Fruit fly (Drosophila melanogaster) whole organism, embryonic: ENCODE results near the gene CG11970.

Experiments used
- Abd-B ChIP-seq: fragments of 200-800 bp; sonication (Bioruptor generic); optimal IDR thresholded peaks from 2 replicates; lab custom pipeline; 2018; ENCODE audit warnings: missing biosample characterization, mild to moderate bottlenecking, missing genetic modification characterization, moderate library complexity
- Atf3 ChIP-seq: fragments of 200-800 bp; sonication (Bioruptor generic); optimal IDR thresholded peaks from 3 replicates; lab custom pipeline; 2016; ENCODE audit warnings: missing biosample characterization, missing genetic modification characterization
- Bdp1 ChIP-seq: fragments of 200-800 bp; sonication (Bioruptor generic); optimal IDR thresholded peaks from 3 replicates; lab custom pipeline; 2016; ENCODE audit warnings: missing biosample characterization, missing genetic modification characterization
- CG10654 ChIP-seq: fragments of 200-800 bp; sonication (Bioruptor generic); optimal IDR thresholded peaks from 2 replicates; lab custom pipeline; 2016; ENCODE audit warnings: missing biosample characterization, missing genetic modification characterization
- CG12299 ChIP-seq: fragments of 200-800 bp; sonication (Bioruptor generic); optimal IDR thresholded peaks from 2 replicates; lab custom pipeline; 2018; ENCODE audit warnings: missing biosample characterization, mild to moderate bottlenecking, missing genetic modification characterization
- CG13424 ChIP-seq: fragments of 200-800 bp; sonication (Bioruptor generic); optimal IDR thresholded peaks from 2 replicates; lab custom pipeline; 2019; ENCODE audit warnings: missing biosample characterization, mild to moderate bottlenecking, missing genetic modification characterization, moderate library complexity
- CG14710 ChIP-seq: fragments of 200-800 bp; sonication (Bioruptor generic); optimal IDR thresholded peaks from 3 replicates; lab custom pipeline; 2019; ENCODE audit warnings: missing biosample characterization, mild to moderate bottlenecking, missing genetic modification characterization, moderate library complexity
- CG15269 ChIP-seq: fragments of 200-800 bp; sonication (Bioruptor generic); optimal IDR thresholded peaks from 2 replicates; lab custom pipeline; 2018; ENCODE audit warnings: missing biosample characterization, mild to moderate bottlenecking, missing genetic modification characterization, moderate library complexity
- CG1647 ChIP-seq: fragments of 200-800 bp; sonication (Bioruptor generic); optimal IDR thresholded peaks from 3 replicates; lab custom pipeline; 2016; ENCODE audit warnings: missing biosample characterization, missing genetic modification characterization
- CG16779 ChIP-seq: fragments of 200-800 bp; sonication (Bioruptor generic); IDR thresholded peaks from 2 replicates; pipeline ENCODE4 v1.3.6; 2022; ENCODE audit warnings: missing biosample characterization, missing genetic modification characterization
- CG16815 ChIP-seq: fragments of 200-800 bp; sonication (Bioruptor generic); optimal IDR thresholded peaks from 3 replicates; lab custom pipeline; 2017; ENCODE audit warnings: missing biosample characterization, mild to moderate bottlenecking, missing genetic modification characterization
- CG17568 ChIP-seq: fragments of 200-800 bp; sonication (Bioruptor generic); optimal IDR thresholded peaks from 2 replicates; lab custom pipeline; 2018; ENCODE audit warnings: missing biosample characterization, mild to moderate bottlenecking, missing genetic modification characterization, moderate library complexity
- CG18476 ChIP-seq: fragments of 200-800 bp; sonication (Bioruptor generic); optimal IDR thresholded peaks from 2 replicates; lab custom pipeline; 2016; ENCODE audit warnings: missing biosample characterization, mild to moderate bottlenecking, missing genetic modification characterization
- CG3065 ChIP-seq: fragments of 200-800 bp; sonication (Bioruptor generic); optimal IDR thresholded peaks from 2 replicates; lab custom pipeline; 2016; ENCODE audit warnings: missing biosample characterization, missing genetic modification characterization
- CG31388 ChIP-seq: fragments of 200-800 bp; sonication (Bioruptor generic); optimal IDR thresholded peaks from 2 replicates; lab custom pipeline; 2016; ENCODE audit warnings: missing biosample characterization, missing genetic modification characterization
- CG3995 ChIP-seq: fragments of 200-800 bp; sonication (Bioruptor generic); optimal IDR thresholded peaks from 3 replicates; lab custom pipeline; 2016; ENCODE audit warnings: missing biosample characterization, missing genetic modification characterization
- CG7928 ChIP-seq: fragments of 200-800 bp; sonication (Bioruptor generic); optimal IDR thresholded peaks from 2 replicates; lab custom pipeline; 2017; ENCODE audit warnings: missing biosample characterization, mild to moderate bottlenecking, missing genetic modification characterization
- CG8089 ChIP-seq: fragments of 200-800 bp; sonication (Bioruptor generic); optimal IDR thresholded peaks from 3 replicates; lab custom pipeline; 2016; ENCODE audit warnings: missing biosample characterization, missing genetic modification characterization
- CG8924 ChIP-seq: fragments of 200-800 bp; optimal IDR thresholded peaks from 3 replicates; lab custom pipeline; 2019; ENCODE audit warnings: missing biosample characterization, mild to moderate bottlenecking, missing genetic modification characterization, moderate library complexity
- E2f2 ChIP-seq: fragments of 200-800 bp; sonication (Bioruptor generic); IDR thresholded peaks from 2 replicates; pipeline ENCODE4 v1.3.6; 2022; ENCODE audit warnings: missing biosample characterization, missing genetic modification characterization
- MTF-1 ChIP-seq: fragments of 200-800 bp; sonication (Bioruptor generic); optimal IDR thresholded peaks from 2 replicates; lab custom pipeline; 2018; ENCODE audit warnings: missing biosample characterization, mild to moderate bottlenecking, missing genetic modification characterization, borderline replicate concordance
- NC2α ChIP-seq: fragments of 200-800 bp; sonication (Bioruptor generic); optimal IDR thresholded peaks from 2 replicates; lab custom pipeline; 2016; ENCODE audit warnings: missing biosample characterization, missing genetic modification characterization
- Oaz ChIP-seq: fragments of 200-800 bp; sonication (Bioruptor generic); IDR thresholded peaks from 2 replicates; pipeline ENCODE4 v1.3.6; 2022; ENCODE audit warnings: missing biosample characterization, missing genetic modification characterization
- Ptx1 ChIP-seq: fragments of 200-800 bp; sonication (Bioruptor generic); IDR thresholded peaks from 2 replicates; pipeline ENCODE4 v1.3.6; 2022; ENCODE audit warnings: missing biosample characterization, missing genetic modification characterization
- Rx ChIP-seq: fragments of 200-800 bp; sonication (Bioruptor generic); IDR thresholded peaks from 2 replicates; pipeline ENCODE4 v1.3.6; 2022; ENCODE audit warnings: missing biosample characterization, missing genetic modification characterization
- Xbp1 ChIP-seq: fragments of 200-800 bp; sonication (Bioruptor generic); optimal IDR thresholded peaks from 3 replicates; lab custom pipeline; 2016; ENCODE audit warnings: missing biosample characterization, mild to moderate bottlenecking, missing genetic modification characterization
- Xrp1 ChIP-seq: fragments of 200-800 bp; sonication (Bioruptor generic); IDR thresholded peaks from 2 replicates; pipeline ENCODE4 v1.3.6; 2022; ENCODE audit warnings: missing biosample characterization, missing genetic modification characterization
- aop ChIP-seq: fragments of 200-800 bp; sonication (Bioruptor generic); IDR thresholded peaks from 2 replicates; pipeline ENCODE4 v1.3.6; 2022; ENCODE audit warnings: missing biosample characterization, missing genetic modification characterization
- ash1 ChIP-seq: fragments of 200-800 bp; sonication (Bioruptor generic); optimal IDR thresholded peaks from 2 replicates; lab custom pipeline; 2018; ENCODE audit warnings: missing biosample characterization, mild to moderate bottlenecking, missing genetic modification characterization
- bbx ChIP-seq: fragments of 200-800 bp; sonication (Bioruptor generic); IDR thresholded peaks from 2 replicates; pipeline ENCODE4 v1.3.6; 2022; ENCODE audit warnings: missing biosample characterization, missing genetic modification characterization; ENCODE audit not compliant: partially characterized antibody
- disco-r ChIP-seq: fragments of 200-800 bp; sonication (Bioruptor generic); optimal IDR thresholded peaks from 2 replicates; lab custom pipeline; 2016; ENCODE audit warnings: missing biosample characterization, missing genetic modification characterization
- gsb-n ChIP-seq: fragments of 200-800 bp; sonication (Bioruptor generic); optimal IDR thresholded peaks from 3 replicates; lab custom pipeline; 2018; ENCODE audit warnings: missing biosample characterization, mild to moderate bottlenecking, missing genetic modification characterization
- hth ChIP-seq: fragments of >200 bp; optimal IDR thresholded peaks from 2 replicates; lab custom pipeline; 2017; ENCODE audit warnings: inconsistent platforms
- klu ChIP-seq: fragments of 200-800 bp; sonication (Bioruptor generic); IDR thresholded peaks from 2 replicates; pipeline ENCODE4 v1.3.6; 2022; ENCODE audit warnings: missing biosample characterization, missing genetic modification characterization
- lmd ChIP-seq: fragments of 200-800 bp; sonication (Bioruptor generic); IDR thresholded peaks from 2 replicates; pipeline ENCODE4 v1.3.6; 2022; ENCODE audit warnings: missing biosample characterization, missing genetic modification characterization
- nom ChIP-seq: fragments of 200-800 bp; sonication (Bioruptor generic); optimal IDR thresholded peaks from 2 replicates; lab custom pipeline; 2017; ENCODE audit warnings: missing biosample characterization, missing genetic modification characterization, mild to moderate bottlenecking, moderate library complexity, missing genetic modification reagents
- otp ChIP-seq: fragments of 200-800 bp; sonication (Bioruptor generic); IDR thresholded peaks from 3 replicates; pipeline ENCODE4, ENCODE4 v1.3.6; 2022; ENCODE audit warnings: missing biosample characterization, missing genetic modification characterization
- pfk ChIP-seq: fragments of 200-800 bp; sonication (Bioruptor generic); optimal IDR thresholded peaks from 2 replicates; lab custom pipeline; 2018; ENCODE audit warnings: missing biosample characterization, mild to moderate bottlenecking, missing genetic modification characterization, moderate library complexity
- salm ChIP-seq: fragments of 200-800 bp; sonication (Bioruptor generic); optimal IDR thresholded peaks from 2 replicates; lab custom pipeline; 2018; ENCODE audit warnings: missing biosample characterization, mild to moderate bottlenecking, missing genetic modification characterization
- sc ChIP-seq, 3 experiments: fragments of >200 bp in 2 of 3; fragments of 200-800 bp in 1 of 3; sonication (Bioruptor generic) in 1 of 3; optimal IDR thresholded peaks; 2 replicates in 2 of 3; 3 replicates in 1 of 3; lab custom pipeline; 2017; ENCODE audit warnings: mild to moderate bottlenecking in 1 of 3, missing biosample characterization in 1 of 3, missing genetic modification characterization in 1 of 3, missing genetic modification reagents in 1 of 3
- sisA ChIP-seq: fragments of 200-800 bp; sonication (Bioruptor generic); IDR thresholded peaks from 2 replicates; pipeline ENCODE4 v1.3.6; 2022; ENCODE audit warnings: missing biosample characterization, missing genetic modification characterization
- slou ChIP-seq: fragments of 200-800 bp; sonication (Bioruptor generic); optimal IDR thresholded peaks from 3 replicates; lab custom pipeline; 2016; ENCODE audit warnings: missing biosample characterization, missing genetic modification characterization
- stc ChIP-seq: fragments of 200-800 bp; sonication (Bioruptor generic); IDR thresholded peaks from 2 replicates; pipeline ENCODE4 v1.3.6; 2022; ENCODE audit warnings: missing biosample characterization, missing genetic modification characterization
- tgo ChIP-seq: fragments of 200-800 bp; sonication (Bioruptor generic); IDR thresholded peaks from 3 replicates; pipeline ENCODE4 v1.3.6; 2022; ENCODE audit warnings: missing biosample characterization, missing genetic modification characterization
- tin ChIP-seq: fragments of 200-800 bp; sonication (Bioruptor generic); optimal IDR thresholded peaks from 3 replicates; lab custom pipeline; 2016; ENCODE audit warnings: missing biosample characterization, missing genetic modification characterization
- tll ChIP-seq, 2 experiments: fragments of 200-800 bp in 1 of 2; fragments of >200 bp in 1 of 2; sonication (Bioruptor generic) in 1 of 2; optimal IDR thresholded peaks; 2 replicates each; lab custom pipeline; 2017 to 2019; ENCODE audit warnings: missing biosample characterization in 2 of 2, missing genetic modification characterization in 2 of 2, mild to moderate bottlenecking in 1 of 2, moderate library complexity in 1 of 2
- tx ChIP-seq: fragments of 200-800 bp; sonication (Bioruptor generic); optimal IDR thresholded peaks from 2 replicates; lab custom pipeline; 2016; ENCODE audit warnings: missing biosample characterization, missing genetic modification characterization
- usp ChIP-seq: fragments of >200 bp; optimal IDR thresholded peaks from 2 replicates; lab custom pipeline; 2017; ENCODE audit warnings: missing biosample characterization, missing genetic modification characterization
- wek ChIP-seq: fragments of 200-800 bp; sonication (Bioruptor generic); optimal IDR thresholded peaks from 3 replicates; lab custom pipeline; 2018; ENCODE audit warnings: missing biosample characterization, mild to moderate bottlenecking, missing genetic modification characterization, moderate library complexity

The CG11970 gene

dm6 chr3R:9033619-9034401, 49.3 kb downstream of the CG11970 start (continued):
- peak; percentile 51 for TF ChIP-seq CG17568 (GFP tag; lab: Kevin White, UChicago)
- TF ChIP-seq disco-r = peak; percentile 15
- peak; percentile 80 for TF ChIP-seq CG12299 (tag; lab: Kevin White, UChicago)
- TF ChIP-seq MTF-1 (GFP tag; lab: Kevin White, UChicago) = peak; percentile 21
- peak; percentile 85 for TF ChIP-seq nom (GFP tag; lab: Kevin White, UChicago)
- no peak for TF ChIP-seq Atf3 (GFP tag; lab: Kevin White, UChicago)
- TF ChIP-seq tgo = peak; percentile 88
- TF ChIP-seq pfk = peak; percentile 97
- TF ChIP-seq E2f2 = 0 out of 2 replicates have a peak, but pooled peaks have one; percentile 37
- TF ChIP-seq Oaz (GFP tag; lab: Robert Waterston, UW) = no peak
- TF ChIP-seq NC2α (GFP tag; lab: Kevin White, UChicago) = peak; percentile 56
- TF ChIP-seq tin (GFP tag; lab: Kevin White, UChicago) = peak; percentile 70
- peak; percentile 93 for TF ChIP-seq CG13424 (tag; lab: Kevin White, UChicago)
- TF ChIP-seq ash1 (GFP tag; lab: Kevin White, UChicago) = peak; percentile 81
- no peak for TF ChIP-seq CG1647 (GFP tag; lab: Kevin White, UChicago)
- peak; percentile 29 for TF ChIP-seq CG10654 (GFP tag; lab: Kevin White, UChicago)
- TF ChIP-seq CG8089 (GFP tag; lab: Kevin White, UChicago) = no peak
- no peak for TF ChIP-seq CG16779 (GFP tag; lab: Robert Waterston, UW)
- TF ChIP-seq Rx = no peak
- peak; percentile 93 for TF ChIP-seq CG8924 (tag; lab: Kevin White, UChicago)
- peak; percentile 48; the same call in 1 of the 2 replicates for TF ChIP-seq klu (GFP tag; lab: Robert Waterston, UW)
- TF ChIP-seq stc (GFP tag; lab: Robert Waterston, UW) = peak; percentile 31; the same call in 1 of the 2 replicates
- peak; percentile 22 for TF ChIP-seq CG3995
- no peak for TF ChIP-seq tll (GFP tag; optimal IDR thresholded peaks at IDR 0.05; lab: Kevin White, UChicago)
- peak; percentile 31 for TF ChIP-seq slou
- TF ChIP-seq CG16815 (GFP tag; lab: Kevin White, UChicago) = peak; percentile 41
- TF ChIP-seq sisA = no peak
- TF ChIP-seq otp (GFP tag; lab: Robert Waterston, UW) = peak; percentile 63; the same call in 1 of the 3 replicates
- TF ChIP-seq Bdp1 (GFP tag; lab: Kevin White, UChicago) = peak; percentile 14
- peak; percentile 68 for TF ChIP-seq CG7928 (GFP tag; lab: Kevin White, UChicago)
- peak; percentile 72 for TF ChIP-seq Abd-B (GFP tag; lab: Kevin White, UChicago)
- no peak for TF ChIP-seq usp
- no peak for TF ChIP-seq sc (optimal IDR thresholded peaks at IDR 0.05; lab: Kevin White, UChicago)
- peak; percentile 58 for TF ChIP-seq sc (GFP tag; optimal IDR thresholded peaks at IDR 0.05; lab: Kevin White, UChicago)
- peak; percentile 80 for TF ChIP-seq gsb-n (tag; lab: Kevin White, UChicago)
- TF ChIP-seq Xbp1 (GFP tag; lab: Kevin White, UChicago) = peak; percentile 65
- peak; percentile 75 for TF ChIP-seq bbx (GFP tag; lab: Robert Waterston, UW)
- TF ChIP-seq tx (GFP tag; lab: Kevin White, UChicago) = no peak
- TF ChIP-seq wek = no peak
- TF ChIP-seq Xrp1 (GFP tag; lab: Robert Waterston, UW) = peak; percentile 76
- TF ChIP-seq hth (lab: Kevin White, UChicago) = no peak
- peak; percentile 68 for TF ChIP-seq lmd (GFP tag; lab: Robert Waterston, UW)
- TF ChIP-seq CG18476 (GFP tag; lab: Kevin White, UChicago) = peak; percentile 61
- TF ChIP-seq CG14710 (tag; lab: Kevin White, UChicago) = peak; percentile 87
- peak; percentile 79 for TF ChIP-seq salm (tag; lab: Kevin White, UChicago)
- peak; percentile 56 for TF ChIP-seq CG3065 (GFP tag; lab: Kevin White, UChicago)
- no peak for TF ChIP-seq CG31388
- no peak for TF ChIP-seq aop (GFP tag; lab: Robert Waterston, UW)
- TF ChIP-seq CG15269 (tag; lab: Kevin White, UChicago) = peak; percentile 89
- TF ChIP-seq Ptx1 (GFP tag; lab: Robert Waterston, UW) = peak; percentile 71
